Fruit fly (Drosophila melanogaster) whole organism, embryonic: ENCODE results near the gene CG33647.

Experiments used
- Adf1 ChIP-seq: fragments of 200-800 bp; sonication (Bioruptor generic); IDR thresholded peaks from 2 replicates; pipeline ENCODE4 v1.3.6; 2022; ENCODE audit warnings: missing biosample characterization, missing genetic modification characterization
- Bgb ChIP-seq: fragments of 200-800 bp; sonication (Bioruptor generic); IDR thresholded peaks from 2 replicates; pipeline ENCODE4 v1.3.6; 2022; ENCODE audit warnings: missing biosample characterization, missing genetic modification characterization; ENCODE audit not compliant: partially characterized antibody
- Blimp-1 ChIP-seq: fragments of 200-800 bp; sonication (Bioruptor generic); optimal IDR thresholded peaks from 3 replicates; lab custom pipeline; 2018; ENCODE audit warnings: missing biosample characterization, missing genetic modification characterization, mild to moderate bottlenecking, moderate library complexity, missing genetic modification reagents
- BtbVII ChIP-seq: fragments of 200-800 bp; sonication (Bioruptor generic); optimal IDR thresholded peaks from 3 replicates; lab custom pipeline; 2017; ENCODE audit warnings: missing biosample characterization, mild to moderate bottlenecking, missing genetic modification characterization
- CG10366 ChIP-seq: fragments of 200-800 bp; sonication (Bioruptor generic); IDR thresholded peaks from 2 replicates; pipeline ENCODE4 v1.3.6; 2022; ENCODE audit warnings: missing biosample characterization, missing genetic modification characterization
- CG11695 ChIP-seq: fragments of 200-800 bp; sonication (Bioruptor generic); IDR thresholded peaks from 3 replicates; pipeline ENCODE4 v1.3.6; 2022; ENCODE audit warnings: missing biosample characterization, missing genetic modification characterization
- CG12391 ChIP-seq: fragments of 200-800 bp; sonication (Bioruptor generic); optimal IDR thresholded peaks from 3 replicates; lab custom pipeline; 2018; ENCODE audit warnings: missing biosample characterization, mild to moderate bottlenecking, missing genetic modification characterization, moderate library complexity
- CG13287 ChIP-seq: fragments of 200-800 bp; sonication (Bioruptor generic); IDR thresholded peaks from 2 replicates; pipeline ENCODE4 v1.3.6; 2022; ENCODE audit warnings: missing biosample characterization, missing genetic modification characterization; ENCODE audit not compliant: partially characterized antibody
- CG15514 ChIP-seq: fragments of 200-800 bp; sonication (Bioruptor generic); optimal IDR thresholded peaks from 3 replicates; lab custom pipeline; 2017; ENCODE audit warnings: missing biosample characterization, missing genetic modification characterization, mild to moderate bottlenecking, moderate library complexity, missing genetic modification reagents
- CG17612 ChIP-seq: fragments of 200-800 bp; sonication (Bioruptor generic); IDR thresholded peaks from 2 replicates; pipeline ENCODE4 v1.3.6; 2022; ENCODE audit warnings: missing biosample characterization, missing genetic modification characterization
- CG31441 ChIP-seq: fragments of 200-800 bp; sonication (Bioruptor generic); IDR thresholded peaks from 2 replicates; pipeline ENCODE4 v1.3.6; 2022; ENCODE audit warnings: missing biosample characterization, missing genetic modification characterization
- CG32532 ChIP-seq: fragments of 200-800 bp; sonication (Bioruptor generic); IDR thresholded peaks from 2 replicates; pipeline ENCODE4 v1.3.6; 2022; ENCODE audit warnings: missing biosample characterization, missing genetic modification characterization
- CG6175 ChIP-seq: fragments of 200-800 bp; sonication (Bioruptor generic); IDR thresholded peaks from 3 replicates; pipeline ENCODE4 v1.3.6; 2022; ENCODE audit warnings: missing biosample characterization, missing genetic modification characterization
- CG7839 ChIP-seq: fragments of 200-800 bp; sonication (Bioruptor generic); optimal IDR thresholded peaks from 3 replicates; lab custom pipeline; 2018; ENCODE audit warnings: missing biosample characterization, mild to moderate bottlenecking, missing genetic modification characterization, moderate library complexity
- CG8089 ChIP-seq: fragments of 200-800 bp; sonication (Bioruptor generic); optimal IDR thresholded peaks from 3 replicates; lab custom pipeline; 2016; ENCODE audit warnings: missing biosample characterization, missing genetic modification characterization
- CG9817 ChIP-seq: fragments of 200-800 bp; sonication (Bioruptor generic); optimal IDR thresholded peaks from 2 replicates; lab custom pipeline; 2018; ENCODE audit warnings: missing biosample characterization, mild to moderate bottlenecking, missing genetic modification characterization, moderate library complexity
- Deaf1 ChIP-seq: fragments of 200-800 bp; optimal IDR thresholded peaks from 3 replicates; lab custom pipeline; 2019; ENCODE audit warnings: missing biosample characterization, mild to moderate bottlenecking, missing genetic modification characterization, moderate library complexity
- Doc2 ChIP-seq: fragments of 200-800 bp; sonication (Bioruptor generic); IDR thresholded peaks from 2 replicates; pipeline ENCODE4 v1.3.6; 2022; ENCODE audit warnings: missing biosample characterization, missing genetic modification characterization
- Fer1 ChIP-seq: fragments of 200-800 bp; sonication (Bioruptor generic); optimal IDR thresholded peaks from 2 replicates; lab custom pipeline; 2017; ENCODE audit warnings: missing biosample characterization, mild to moderate bottlenecking, missing genetic modification characterization
- Hr51 ChIP-seq, 2 experiments: fragments of 200-800 bp; sonication (Bioruptor generic); optimal IDR thresholded peaks; 2 replicates in 1 of 2; 3 replicates in 1 of 2; lab custom pipeline; 2016 to 2018; ENCODE audit warnings: missing biosample characterization in 2 of 2, missing genetic modification characterization in 2 of 2, mild to moderate bottlenecking in 1 of 2, moderate library complexity in 1 of 2
- Hsf ChIP-seq: fragments of 200-800 bp; sonication (Bioruptor generic); optimal IDR thresholded peaks from 3 replicates; lab custom pipeline; 2016; ENCODE audit warnings: missing biosample characterization, missing genetic modification characterization
- Med ChIP-seq: fragments of 200-800 bp; sonication (Bioruptor generic); peaks from one replicate; lab custom pipeline; 2016; ENCODE audit warnings: missing biosample characterization, missing genetic modification characterization, mild to moderate bottlenecking, inconsistent platforms, moderate library complexity
- Mes4 ChIP-seq: fragments of 200-800 bp; sonication (Bioruptor generic); optimal IDR thresholded peaks from 2 replicates; lab custom pipeline; 2016; ENCODE audit warnings: missing biosample characterization, missing genetic modification characterization
- Oli ChIP-seq: fragments of 200-800 bp; sonication (Bioruptor generic); optimal IDR thresholded peaks from 2 replicates; lab custom pipeline; 2018; ENCODE audit warnings: missing biosample characterization, mild to moderate bottlenecking, missing genetic modification characterization, moderate library complexity
- Side ChIP-seq: fragments of 200-800 bp; sonication (Bioruptor generic); optimal IDR thresholded peaks from 2 replicates; lab custom pipeline; 2016; ENCODE audit warnings: missing biosample characterization, missing genetic modification characterization
- Trl ChIP-seq, 3 experiments: fragments of >200 bp in 2 of 3; fragments of 200-800 bp in 1 of 3; sonication (Bioruptor generic) in 1 of 3; optimal IDR thresholded peaks; 2 replicates in 1 of 3; 3 replicates in 2 of 3; lab custom pipeline; 2016 to 2017; ENCODE audit warnings: missing biosample characterization in 1 of 3, missing genetic modification characterization in 1 of 3
- chinmo ChIP-seq: fragments of 200-800 bp; sonication (Bioruptor generic); IDR thresholded peaks from 4 replicates; pipeline ENCODE4 v1.3.6; 2022; ENCODE audit warnings: missing biosample characterization, missing genetic modification characterization; ENCODE audit not compliant: partially characterized antibody
- corto ChIP-seq: fragments of 200-800 bp; sonication (Bioruptor generic); optimal IDR thresholded peaks from 2 replicates; lab custom pipeline; 2016; ENCODE audit warnings: missing biosample characterization, mild to moderate bottlenecking, missing genetic modification characterization, moderate library complexity
- crol ChIP-seq: fragments of 200-800 bp; sonication (Bioruptor generic); IDR thresholded peaks from 2 replicates; pipeline ENCODE4 v1.3.6; 2022; ENCODE audit warnings: missing biosample characterization, missing genetic modification characterization
- en ChIP-seq: fragments of 200-800 bp; sonication (Bioruptor generic); optimal IDR thresholded peaks from 2 replicates; lab custom pipeline; 2016; ENCODE audit warnings: missing biosample characterization, missing genetic modification characterization
- exex ChIP-seq: fragments of 200-800 bp; sonication (Bioruptor generic); optimal IDR thresholded peaks from 4 replicates; lab custom pipeline; 2018; ENCODE audit warnings: missing biosample characterization, mild to moderate bottlenecking, missing genetic modification characterization, moderate library complexity
- eyg ChIP-seq: fragments of 200-800 bp; sonication (Bioruptor generic); optimal IDR thresholded peaks from 3 replicates; lab custom pipeline; 2016; ENCODE audit warnings: missing biosample characterization, missing genetic modification characterization
- ftz-f1 ChIP-seq: fragments of 200-800 bp; sonication (Bioruptor generic); optimal IDR thresholded peaks from 2 replicates; lab custom pipeline; 2016; ENCODE audit warnings: missing biosample characterization, missing genetic modification characterization
- gcm ChIP-seq: fragments of 200-800 bp; sonication (Bioruptor generic); optimal IDR thresholded peaks from 2 replicates; lab custom pipeline; 2019; ENCODE audit warnings: missing biosample characterization, mild to moderate bottlenecking, missing genetic modification characterization, moderate library complexity
- kah ChIP-seq: fragments of 200-800 bp; sonication (Bioruptor generic); optimal IDR thresholded peaks from 2 replicates; lab custom pipeline; 2018; ENCODE audit warnings: missing biosample characterization, mild to moderate bottlenecking, missing genetic modification characterization
- lola ChIP-seq, 3 experiments: fragments of >200 bp in 2 of 3; fragments of 200-800 bp in 1 of 3; sonication (Bioruptor generic) in 1 of 3; optimal IDR thresholded peaks; 2 replicates each; lab custom pipeline; 2017 to 2019; ENCODE audit warnings: missing biosample characterization in 3 of 3, missing genetic modification characterization in 3 of 3, mild to moderate bottlenecking in 1 of 3, moderate library complexity in 1 of 3
- nmo ChIP-seq: fragments of 200-800 bp; sonication (Bioruptor generic); optimal IDR thresholded peaks from 2 replicates; lab custom pipeline; 2018; ENCODE audit warnings: missing biosample characterization, mild to moderate bottlenecking, missing genetic modification characterization, moderate library complexity
- phol ChIP-seq: fragments of 200-800 bp; sonication (Bioruptor generic); optimal IDR thresholded peaks from 3 replicates; lab custom pipeline; 2018; ENCODE audit warnings: missing biosample characterization, mild to moderate bottlenecking, missing genetic modification characterization, moderate library complexity
- scrt ChIP-seq: fragments of 200-800 bp; sonication (Bioruptor generic); optimal IDR thresholded peaks from 2 replicates; lab custom pipeline; 2018; ENCODE audit warnings: missing biosample characterization, mild to moderate bottlenecking, missing genetic modification characterization, moderate library complexity
- sens ChIP-seq: fragments of 200-800 bp; sonication (Bioruptor generic); peaks from one replicate; lab custom pipeline; 2016; ENCODE audit warnings: missing biosample characterization, missing genetic modification characterization
- seq ChIP-seq: fragments of 200-800 bp; sonication (Bioruptor generic); IDR thresholded peaks from 2 replicates; pipeline ENCODE4 v1.3.6; 2022; ENCODE audit warnings: missing biosample characterization, missing genetic modification characterization
- slp2 ChIP-seq: fragments of 200-800 bp; sonication (Bioruptor generic); optimal IDR thresholded peaks from 2 replicates; lab custom pipeline; 2016; ENCODE audit warnings: missing biosample characterization, missing genetic modification characterization
- trh ChIP-seq: fragments of 200-800 bp; sonication (Bioruptor generic); optimal IDR thresholded peaks from 2 replicates; lab custom pipeline; 2016; ENCODE audit warnings: missing biosample characterization, missing genetic modification characterization
- unpg ChIP-seq: fragments of 200-800 bp; sonication (Bioruptor generic); optimal IDR thresholded peaks from 3 replicates; lab custom pipeline; 2018; ENCODE audit warnings: missing biosample characterization, mild to moderate bottlenecking, missing genetic modification characterization, moderate library complexity

CG33647 gene

DNA sequence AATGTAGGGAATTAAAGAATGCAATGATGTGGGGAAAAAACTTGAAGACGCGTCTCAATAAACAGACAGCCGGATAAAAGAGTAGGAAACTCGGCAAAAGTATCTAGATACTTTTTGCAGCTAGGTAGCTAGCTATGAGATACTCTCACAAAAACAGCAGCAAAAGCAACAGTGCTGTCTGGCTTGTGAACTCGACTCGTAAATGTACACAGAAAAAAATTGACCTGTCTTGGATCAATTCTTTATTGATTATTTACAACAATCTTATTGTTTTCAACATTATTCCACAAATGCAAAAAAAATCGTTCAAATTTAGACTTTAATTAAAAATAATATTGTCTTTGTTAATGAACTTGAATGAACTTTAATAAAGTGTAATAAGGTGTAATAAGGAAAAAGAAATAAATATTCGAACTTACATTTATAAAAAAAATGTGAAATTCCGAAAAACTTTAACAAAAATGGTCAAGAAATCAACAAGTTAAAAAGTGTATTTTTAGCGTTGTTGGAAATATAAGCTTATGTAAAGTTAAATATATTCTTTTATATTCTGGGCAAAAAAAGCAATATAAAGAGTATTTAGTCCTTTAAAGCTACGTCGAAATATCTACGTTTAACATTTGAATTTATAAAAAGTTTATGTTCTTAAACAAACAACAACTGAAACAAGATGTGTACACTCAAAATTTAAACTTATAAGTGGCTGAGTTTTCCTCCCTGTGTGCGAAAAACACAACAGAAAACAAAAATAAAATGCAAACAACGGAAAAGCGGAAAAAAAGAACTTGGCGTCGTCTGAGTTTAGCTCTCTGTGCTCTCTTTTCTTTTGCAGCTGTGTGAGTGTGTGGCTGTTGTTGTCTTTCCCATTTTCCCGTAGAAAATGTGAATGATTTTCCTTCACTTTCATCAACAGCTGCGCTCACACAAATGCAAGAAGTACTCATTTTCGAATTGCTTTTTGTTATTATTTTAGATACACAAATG, 2.1 kb upstream of the CG33647 start (continued):
- TF ChIP-seq Hr51 (GFP tag; optimal IDR thresholded peaks at IDR 0.05; lab: Kevin White, UChicago) (peak in 1 of 2 experiments; percentile 12), Oli (peak; percentile 9), Blimp-1 (GFP tag; lab: Kevin White, UChicago) (peak; percentile 22), CG31441 (GFP tag; lab: Robert Waterston, UW) (peak; percentile 41; the same call in 1 of the 2 replicates), unpg (GFP tag; lab: Kevin White, UChicago) (peak; percentile 23), en (GFP tag; lab: Kevin White, UChicago) (no peak), phol (peak; percentile 34), slp2 (GFP tag; lab: Kevin White, UChicago) (no peak), trh (GFP tag; lab: Kevin White, UChicago) (no peak), lola (GFP tag; optimal IDR thresholded peaks at IDR 0.05; lab: Kevin White, UChicago) (peak in 1 of 3 experiments; percentile 32), corto (GFP tag; lab: Kevin White, UChicago) (no peak), eyg (GFP tag; lab: Kevin White, UChicago) (no peak), CG7839 (peak; percentile 25), Mes4 (no peak), CG17612 (GFP tag; lab: Robert Waterston, UW) (no peak), CG6175 (GFP tag; lab: Robert Waterston, UW) (no peak), CG12391 (tag; lab: Kevin White, UChicago) (peak; percentile 36), CG11695 (GFP tag; lab: Robert Waterston, UW) (0 out of 3 replicates have a peak, but pooled peaks have one; percentile 8), Hsf (GFP tag; lab: Kevin White, UChicago) (no peak), Doc2 (no peak), Side (GFP tag; lab: Kevin White, UChicago) (no peak), CG9817 (tag; lab: Kevin White, UChicago) (no peak), nmo (GFP tag; lab: Kevin White, UChicago) (peak; percentile 22)

DNA sequence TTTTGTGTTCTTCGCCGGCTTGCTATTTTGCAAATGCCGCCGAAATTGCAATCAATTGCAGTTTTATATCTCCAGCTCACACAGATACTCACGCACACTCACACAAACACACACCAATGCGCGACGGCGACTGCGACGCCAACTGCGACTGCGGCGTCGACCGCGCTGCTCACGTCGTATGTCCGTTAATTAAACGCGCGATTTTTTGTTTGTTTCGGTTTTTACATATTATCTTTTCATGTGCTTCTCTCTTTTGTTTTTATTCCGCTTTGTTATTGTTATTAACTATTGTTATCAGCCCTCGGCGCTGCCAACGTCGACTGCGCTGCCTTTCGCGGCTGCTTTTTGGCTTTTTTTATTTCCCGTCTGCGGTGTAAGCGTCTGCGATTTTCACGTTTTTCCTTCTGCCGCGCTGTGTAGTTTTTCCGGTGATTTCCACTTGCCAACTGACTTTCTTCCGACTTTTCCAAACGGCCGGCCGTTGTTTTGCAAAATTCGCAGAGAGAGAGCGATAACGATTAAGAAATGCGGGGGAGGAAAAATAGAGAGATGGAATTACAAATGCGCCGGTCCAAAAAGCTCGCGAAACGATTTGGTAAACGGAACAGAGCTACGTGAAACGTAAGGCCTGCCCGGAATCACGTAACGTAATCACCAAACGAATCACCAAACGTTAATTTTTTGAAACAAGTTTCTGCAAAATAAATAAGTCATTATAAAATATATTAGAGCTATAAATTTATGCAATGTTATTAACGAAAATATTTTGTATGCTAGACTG, 1.0 kb upstream of the CG33647 start, which contains the start of gene fz2:
fz2 (minus strand) TSS at position 452 of the 781 bp plus-strand sequence.
- peak; percentile 28 for TF ChIP-seq Fer1 (GFP tag; lab: Kevin White, UChicago)
- TF ChIP-seq BtbVII (GFP tag; lab: Kevin White, UChicago): no peak
- TF ChIP-seq exex (tag; lab: Kevin White, UChicago): peak; percentile 3
- no peak for TF ChIP-seq gcm (GFP tag; lab: Kevin White, UChicago)
- 0 out of 2 replicates have a peak, but pooled peaks have one; percentile 12 for TF ChIP-seq CG10366 (GFP tag; lab: Robert Waterston, UW)
- peak; percentile 21; the same call in 1 of the 2 replicates for TF ChIP-seq CG13287 (GFP tag; lab: Robert Waterston, UW)
- TF ChIP-seq Bgb (GFP tag; lab: Robert Waterston, UW): peak; percentile 35; the same call in 1 of the 2 replicates
- TF ChIP-seq Trl (optimal IDR thresholded peaks at IDR 0.05; lab: Kevin White, UChicago): peak; percentile 25 to 55
- no peak for TF ChIP-seq Trl (GFP tag; optimal IDR thresholded peaks at IDR 0.05; lab: Kevin White, UChicago)
- TF ChIP-seq Adf1 (GFP tag; lab: Robert Waterston, UW): peak; percentile 96
- peak; percentile 33 for TF ChIP-seq scrt (GFP tag; lab: Kevin White, UChicago)
- peak; percentile 36; the same call in 1 of the 2 replicates for TF ChIP-seq seq (GFP tag; lab: Robert Waterston, UW)
- TF ChIP-seq crol (GFP tag; lab: Robert Waterston, UW): 0 out of 2 replicates have a peak, but pooled peaks have one; percentile 15
- peak; percentile 24 for TF ChIP-seq Deaf1 (tag; lab: Kevin White, UChicago)
- no peak for TF ChIP-seq sens (GFP tag; lab: Kevin White, UChicago)
- peak; percentile 52 for TF ChIP-seq Med (GFP tag; lab: Kevin White, UChicago)
- 0 out of 2 replicates have a peak, but pooled peaks have one; percentile 20 for TF ChIP-seq CG32532 (GFP tag; lab: Robert Waterston, UW)
- 0 out of 4 replicates have a peak, but pooled peaks have one; percentile 50 for TF ChIP-seq chinmo (GFP tag; lab: Robert Waterston, UW)
- no peak for TF ChIP-seq kah (GFP tag; lab: Kevin White, UChicago)
- no peak for TF ChIP-seq Side (GFP tag; lab: Kevin White, UChicago)
- no peak for TF ChIP-seq ftz-f1 (GFP tag; lab: Kevin White, UChicago)
- no peak for TF ChIP-seq CG8089 (GFP tag; lab: Kevin White, UChicago)
- TF ChIP-seq CG15514 (GFP tag; lab: Kevin White, UChicago): peak; percentile 5
